Worm (Caenorhabditis elegans) whole organism, midembryonic: Measurements from ENCODE around the gene fbxa-215.

Experiments
- flt-1 ChIP-seq: fragments of 200-800 bp; sonication (Bioruptor generic); IDR thresholded peaks from 2 replicates; pipeline ENCODE4 v1.3.6; 2022; ENCODE audit warnings: missing genetic modification characterization, missing compliant biosample characterization
- ref-1 ChIP-seq: fragments of 200-800 bp; sonication (Bioruptor generic); conservative IDR thresholded peaks from 2 replicates; pipeline ENCODE4 v1.3.6; 2022; ENCODE audit warnings: missing genetic modification reagents, missing genetic modification characterization, missing compliant biosample characterization
- tab-1 ChIP-seq: fragments of 200-800 bp; sonication (Bioruptor generic); IDR thresholded peaks from 2 replicates; pipeline ENCODE4 v1.3.6; 2022; ENCODE audit warnings: missing genetic modification characterization, missing compliant biosample characterization
- ztf-23 ChIP-seq: fragments of 200-800 bp; sonication (Bioruptor generic); IDR thresholded peaks from 2 replicates; pipeline ENCODE4 v1.3.6; 2022; ENCODE audit warnings: missing genetic modification reagents, missing genetic modification characterization, missing compliant biosample characterization

ce11 chrIV:13619203-13619602 lies 47.5 kb downstream of the fbxa-215 start, which contains the start of gene C08F11.3:
- TF ChIP-seq flt-1 (GFP tag; lab: Robert Waterston, UW) = no peak
- TF ChIP-seq ref-1 = no peak
- TF ChIP-seq ztf-23 (GFP tag; lab: Robert Waterston, UW) = no peak
- TF ChIP-seq tab-1 = no peak
